Worm (Caenorhabditis elegans): ENCODE data around the gene C02E7.7.

Gene C02E7.7

ce11 chrV:4922024-4922423 is 3.6 kb upstream of the C02E7.7 start, which contains the start of gene srh-22:
TSS of gene srh-22 (plus strand) at chrV:4922324.
- TF ChIP-seq lin-15B (tag; optimal IDR thresholded peaks at IDR 0.05) (no peak), elt-2 (tag; optimal IDR thresholded peaks at IDR 0.05) (no peak), zag-1 (tag; optimal IDR thresholded peaks at IDR 0.05) (no peak), skn-1 (tag; optimal IDR thresholded peaks at IDR 0.05) (no peak), ama-1 (optimal IDR thresholded peaks at IDR 0.05) (no peak), pha-4 (tag; optimal IDR thresholded peaks at IDR 0.05) (no peak), hmg-11 (tag; optimal IDR thresholded peaks at IDR 0.05) (no peak), nhr-28 (tag; optimal IDR thresholded peaks at IDR 0.05) (no peak), nhr-67 (tag; optimal IDR thresholded peaks at IDR 0.05) (no peak), unc-39 (tag; optimal IDR thresholded peaks at IDR 0.05) (no peak), egl-27 (tag; optimal IDR thresholded peaks at IDR 0.05) (no peak)

- no peak for TF ChIP-seq nhr-23 (tag; optimal IDR thresholded peaks at IDR 0.05)
- no peak for TF ChIP-seq ZK546.5 (tag; optimal IDR thresholded peaks at IDR 0.05)
- no peak for TF ChIP-seq elt-3 (tag; optimal IDR thresholded peaks at IDR 0.05)
- TF ChIP-seq nhr-67 (tag; optimal IDR thresholded peaks at IDR 0.05): no peak
- TF ChIP-seq hmg-11 (tag; optimal IDR thresholded peaks at IDR 0.05): no peak
- TF ChIP-seq mdl-1 (tag; optimal IDR thresholded peaks at IDR 0.05): no peak
- TF ChIP-seq nhr-43 (tag; optimal IDR thresholded peaks at IDR 0.05; ENCODE audit: poor library complexity, severe bottlenecking): no peak
- TF ChIP-seq nhr-237 (tag; optimal IDR thresholded peaks at IDR 0.05): no peak
- TF ChIP-seq fos-1 (tag; optimal IDR thresholded peaks at IDR 0.05): no peak
- no peak for TF ChIP-seq ama-1 (optimal IDR thresholded peaks at IDR 0.05)
- no peak for TF ChIP-seq nhr-77 (tag; optimal IDR thresholded peaks at IDR 0.05)
- TF ChIP-seq ceh-28 (tag; optimal IDR thresholded peaks at IDR 0.05): no peak
- TF ChIP-seq egl-5 (tag; optimal IDR thresholded peaks at IDR 0.05): no peak
- no peak for TF ChIP-seq nhr-11 (tag; optimal IDR thresholded peaks at IDR 0.05)
Observed at ce11 chrV:4920690-4921152, 2.3 kb upstream of the C02E7.7 start, which contains the start of the genes C02E7.8 and srh-23. TSS of gene C02E7.8 (minus strand) at chrV:4920790. TSS of gene srh-23 (plus strand) at chrV:4921102.

- TF ChIP-seq lin-15B (tag; optimal IDR thresholded peaks at IDR 0.05) (no peak), fos-1 (tag; optimal IDR thresholded peaks at IDR 0.05) (no peak), nfya-1 (tag; optimal IDR thresholded peaks at IDR 0.05; ENCODE audit: insufficient read depth) (peak; percentile 9), nhr-43 (tag; optimal IDR thresholded peaks at IDR 0.05; ENCODE audit: poor library complexity, severe bottlenecking) (peak; percentile 92), hmg-11 (tag; optimal IDR thresholded peaks at IDR 0.05) (no peak), unc-39 (tag; optimal IDR thresholded peaks at IDR 0.05) (no peak), mml-1 (tag; optimal IDR thresholded peaks at IDR 0.05) (no peak), mdl-1 (tag; optimal IDR thresholded peaks at IDR 0.05) (no peak), zag-1 (tag; optimal IDR thresholded peaks at IDR 0.05) (no peak), ceh-9 (tag; optimal IDR thresholded peaks at IDR 0.05) (no peak), ceh-16 (tag; optimal IDR thresholded peaks at IDR 0.05) (no peak), eor-1 (tag; optimal IDR thresholded peaks at IDR 0.05) (no peak), jun-1 (tag; optimal IDR thresholded peaks at IDR 0.05) (no peak), elt-1 (tag; optimal IDR thresholded peaks at IDR 0.05) (peak; percentile 94), ama-1 (optimal IDR thresholded peaks at IDR 0.05) (no peak), ceh-28 (tag; optimal IDR thresholded peaks at IDR 0.05) (no peak), ztf-11 (tag; optimal IDR thresholded peaks at IDR 0.05) (no peak), pqm-1 (tag; optimal IDR thresholded peaks at IDR 0.05) (no peak), nhr-76 (tag; optimal IDR thresholded peaks at IDR 0.05) (no peak), skn-1 (tag; optimal IDR thresholded peaks at IDR 0.05) (no peak), nhr-23 (tag; optimal IDR thresholded peaks at IDR 0.05) (peak; percentile 0), lin-39 (tag; optimal IDR thresholded peaks at IDR 0.05) (no peak), snpc-4 (tag; optimal IDR thresholded peaks at IDR 0.05) (no peak), tbx-2 (tag; optimal IDR thresholded peaks at IDR 0.05) (no peak), ztf-4 (tag; optimal IDR thresholded peaks at IDR 0.05) (no peak), daf-12 (tag; optimal IDR thresholded peaks at IDR 0.05) (no peak), nhr-28 (tag; optimal IDR thresholded peaks at IDR 0.05) (no peak), aly-2 (tag; optimal IDR thresholded peaks at IDR 0.05) (no peak), ZK546.5 (tag; optimal IDR thresholded peaks at IDR 0.05) (no peak), fkh-2 (tag; optimal IDR thresholded peaks at IDR 0.05) (no peak), nhr-25 (tag; optimal IDR thresholded peaks at IDR 0.05) (peak; percentile 97), elt-3 (tag; optimal IDR thresholded peaks at IDR 0.05) (peak in 1 of 3 experiments; percentile 22)
Observed at ce11 chrV:4918664-4919257, 387 bp upstream of the C02E7.7 start, which contains the start of gene C02E7.6. TSS of gene C02E7.6 (plus strand) at chrV:4919207.
